Worm (Caenorhabditis elegans) whole organism, L2 larva: ENCODE results near the gene Y19D2B.2.
A peak's percentile ranks its signal among the peaks of the same experiment; 100 is the strongest.

ENCODE experiments used
- C34F6.9 ChIP-seq: fragments of 150-350 bp; optimal IDR thresholded peaks from 2 replicates; lab custom pipeline; 2014; ENCODE audit warnings: missing biosample characterization, missing genetic modification characterization
- F13H6.1 ChIP-seq: sonication (generic microtip); optimal IDR thresholded peaks from 2 replicates; lab custom pipeline; 2016; ENCODE audit warnings: missing genetic modification characterization, missing compliant biosample characterization
- Y55F3AM.14 ChIP-seq: fragments of 200-800 bp; sonication (Bioruptor generic); optimal IDR thresholded peaks from 2 replicates; lab custom pipeline; 2018; ENCODE audit warnings: mild to moderate bottlenecking, missing genetic modification characterization, missing compliant biosample characterization
- ZK546.5 ChIP-seq: sonication (generic microtip); optimal IDR thresholded peaks from 2 replicates; lab custom pipeline; 2017; ENCODE audit warnings: missing biosample characterization, missing genetic modification characterization
- alr-1 ChIP-seq: fragments of 150-350 bp; optimal IDR thresholded peaks from 2 replicates; lab custom pipeline; 2014; ENCODE audit warnings: missing biosample characterization, missing genetic modification characterization
- aly-2 ChIP-seq: fragments of 150-350 bp; optimal IDR thresholded peaks from 2 replicates; lab custom pipeline; 2014; ENCODE audit warnings: missing biosample characterization, missing genetic modification characterization
- ama-1 ChIP-seq: fragments of 150-350 bp; optimal IDR thresholded peaks from 2 replicates; lab custom pipeline; 2018; ENCODE audit warnings: inconsistent platforms
- ceh-16 ChIP-seq: fragments of 150-350 bp; optimal IDR thresholded peaks from 2 replicates; lab custom pipeline; 2014; ENCODE audit warnings: missing biosample characterization, missing genetic modification characterization
- ceh-82 ChIP-seq: fragments of 150-350 bp; optimal IDR thresholded peaks from 2 replicates; lab custom pipeline; 2014; ENCODE audit warnings: missing biosample characterization, missing genetic modification characterization
- crh-2 ChIP-seq: sonication (generic microtip); optimal IDR thresholded peaks from 2 replicates; lab custom pipeline; 2017; ENCODE audit warnings: missing biosample characterization, missing genetic modification characterization
- dmd-4 ChIP-seq: sonication (generic microtip); optimal IDR thresholded peaks from 2 replicates; lab custom pipeline; 2017; ENCODE audit warnings: missing biosample characterization, missing genetic modification characterization
- egl-27 ChIP-seq: sonication (generic microtip); optimal IDR thresholded peaks from 3 replicates; lab custom pipeline; 2017; ENCODE audit warnings: missing biosample characterization, missing genetic modification reagents, missing genetic modification characterization
- elt-1 ChIP-seq: fragments of 150-350 bp; optimal IDR thresholded peaks from 2 replicates; lab custom pipeline; 2014; ENCODE audit warnings: missing biosample characterization, missing genetic modification characterization
- fos-1 ChIP-seq: fragments of 150-350 bp; optimal IDR thresholded peaks from 2 replicates; lab custom pipeline; 2014; ENCODE audit warnings: missing biosample characterization, missing genetic modification characterization
- gmeb-1 ChIP-seq: fragments of 150-350 bp; optimal IDR thresholded peaks from 2 replicates; lab custom pipeline; 2014; ENCODE audit warnings: missing biosample characterization, missing genetic modification characterization
- lin-11 ChIP-seq: fragments of 150-350 bp; sonication (generic microtip); optimal IDR thresholded peaks from 2 replicates; lab custom pipeline; 2014; ENCODE audit warnings: missing biosample characterization, missing genetic modification characterization, inconsistent platforms, mixed read lengths
- lin-13 ChIP-seq: fragments of 150-350 bp; optimal IDR thresholded peaks from 2 replicates; lab custom pipeline; 2014; ENCODE audit warnings: missing biosample characterization, missing genetic modification reagents, missing genetic modification characterization
- lin-39 ChIP-seq: fragments of 150-350 bp; optimal IDR thresholded peaks from 2 replicates; lab custom pipeline; 2014; ENCODE audit warnings: missing biosample characterization, missing genetic modification reagents, missing genetic modification characterization
- lsy-2 ChIP-seq, 2 experiments: fragments of 150-350 bp in 1 of 2; sonication (generic microtip) in 1 of 2; optimal IDR thresholded peaks; 2 replicates each; lab custom pipeline; 2014 to 2017; ENCODE audit warnings: missing biosample characterization in 2 of 2, missing genetic modification characterization in 2 of 2
- mbf-1 ChIP-seq: sonication (generic microtip); optimal IDR thresholded peaks from 2 replicates; lab custom pipeline; 2017; ENCODE audit warnings: missing biosample characterization, missing genetic modification characterization
- mdl-1 ChIP-seq, 2 experiments: fragments of 150-350 bp in 1 of 2; sonication (generic microtip) in 1 of 2; optimal IDR thresholded peaks; 2 replicates each; lab custom pipeline; 2017; ENCODE audit warnings: missing biosample characterization in 2 of 2, missing genetic modification characterization in 2 of 2
- nhr-10 ChIP-seq: sonication (generic microtip); optimal IDR thresholded peaks from 2 replicates; lab custom pipeline; 2017; ENCODE audit warnings: missing biosample characterization, missing genetic modification characterization
- nhr-11 ChIP-seq: fragments of 150-350 bp; optimal IDR thresholded peaks from 2 replicates; lab custom pipeline; 2014; ENCODE audit warnings: missing biosample characterization, missing genetic modification characterization
- nhr-129 ChIP-seq: fragments of 150-350 bp; optimal IDR thresholded peaks from 2 replicates; lab custom pipeline; 2014; ENCODE audit warnings: missing biosample characterization, missing genetic modification characterization
- nhr-21 ChIP-seq: fragments of 150-350 bp; optimal IDR thresholded peaks from 2 replicates; lab custom pipeline; 2014; ENCODE audit warnings: missing biosample characterization, missing genetic modification characterization
- nhr-23 ChIP-seq: fragments of 150-350 bp; optimal IDR thresholded peaks from 2 replicates; lab custom pipeline; 2014; ENCODE audit warnings: missing biosample characterization, missing genetic modification reagents, missing genetic modification characterization
- nhr-25 ChIP-seq: fragments of 150-350 bp; sonication (generic microtip); optimal IDR thresholded peaks from 3 replicates; lab custom pipeline; 2014; ENCODE audit warnings: missing biosample characterization, missing genetic modification characterization
- nhr-6 ChIP-seq: fragments of 150-350 bp; optimal IDR thresholded peaks from 2 replicates; lab custom pipeline; 2014; ENCODE audit warnings: missing biosample characterization, missing genetic modification characterization
- peb-1 ChIP-seq: fragments of 150-350 bp; optimal IDR thresholded peaks from 2 replicates; lab custom pipeline; 2014; ENCODE audit warnings: missing biosample characterization, missing genetic modification characterization
- skn-1 ChIP-seq: sonication (generic microtip); optimal IDR thresholded peaks from 2 replicates; lab custom pipeline; 2017; ENCODE audit warnings: missing biosample characterization, missing genetic modification characterization
- sma-3 ChIP-seq: sonication (generic microtip); optimal IDR thresholded peaks from 2 replicates; lab custom pipeline; 2016; ENCODE audit warnings: missing genetic modification reagents, missing genetic modification characterization, missing compliant biosample characterization
- sma-9 ChIP-seq, 2 experiments: fragments of 150-350 bp in 1 of 2; sonication (generic microtip) in 1 of 2; optimal IDR thresholded peaks; 2 replicates each; lab custom pipeline; 2014 to 2016; ENCODE audit warnings: missing genetic modification characterization in 2 of 2, mild to moderate bottlenecking in 1 of 2, missing biosample characterization in 1 of 2, missing compliant biosample characterization in 1 of 2, missing genetic modification reagents in 1 of 2, moderate library complexity in 1 of 2
- zag-1 ChIP-seq: fragments of 150-350 bp; optimal IDR thresholded peaks from 2 replicates; lab custom pipeline; 2014; ENCODE audit warnings: missing biosample characterization, missing genetic modification characterization
- ztf-1 ChIP-seq: fragments of 200-800 bp; sonication (Bioruptor generic); conservative IDR thresholded peaks from 2 replicates; pipeline ENCODE4 v1.3.6; 2022; ENCODE audit warnings: missing genetic modification characterization, missing compliant biosample characterization
- ztf-11 ChIP-seq: sonication (generic microtip); optimal IDR thresholded peaks from 2 replicates; lab custom pipeline; 2017; ENCODE audit warnings: missing biosample characterization, missing genetic modification characterization
- ztf-4 ChIP-seq: fragments of 150-350 bp; optimal IDR thresholded peaks from 2 replicates; lab custom pipeline; 2014; ENCODE audit warnings: missing biosample characterization, missing genetic modification characterization

Y19D2B.2 gene

DNA sequence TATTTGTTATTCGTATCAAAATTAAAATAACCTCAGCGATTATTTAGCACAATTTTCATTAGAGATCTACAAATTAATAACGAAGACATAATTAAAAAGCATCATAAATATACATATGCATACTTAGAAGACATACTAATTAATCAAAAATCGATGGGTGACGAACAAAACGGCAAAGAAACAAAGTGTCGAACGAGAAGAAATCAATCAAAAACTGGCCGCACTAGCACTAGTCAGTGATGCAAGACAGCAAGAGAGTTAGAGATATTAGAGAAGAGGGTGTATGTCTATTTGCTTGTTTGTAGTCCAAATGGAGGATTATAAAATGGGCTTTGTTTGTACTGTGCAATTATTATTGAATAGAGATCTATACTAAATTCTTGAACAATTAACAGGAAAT is 22.8 kb downstream of the Y19D2B.2 start (continued):
- TF ChIP-seq aly-2 (tag; lab: Kevin White, UChicago) (no peak), sma-9 (GFP tag; optimal IDR thresholded peaks at IDR 0.05; lab: Kevin White, UChicago) (peak; percentile 11), sma-9 (tag; optimal IDR thresholded peaks at IDR 0.05; lab: Kevin White, UChicago) (no peak), egl-27 (tag; lab: Kevin White, UChicago) (no peak), Y55F3AM.14 (GFP tag; lab: Kevin White, UChicago) (no peak), crh-2 (no peak)

DNA sequence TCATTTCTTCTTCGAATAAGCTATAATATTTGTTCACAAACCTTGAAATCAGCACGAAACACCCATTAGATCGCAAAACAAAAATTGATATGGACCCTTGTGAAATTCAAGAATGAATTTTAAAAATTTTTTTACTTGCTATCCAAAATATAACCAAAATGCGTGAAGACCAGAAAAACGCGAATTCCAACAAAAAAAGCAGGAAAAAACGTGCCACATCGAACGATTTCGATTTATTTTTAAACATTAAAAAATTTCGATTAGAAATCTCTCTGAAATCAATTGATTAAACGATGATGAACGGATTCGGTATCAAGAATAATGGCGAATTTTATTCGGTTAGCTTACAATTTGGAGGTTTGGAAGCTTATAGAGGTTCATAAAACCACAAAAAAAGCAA is 23.3 kb downstream of the Y19D2B.2 start, which contains the start of the genes tceb-3 and gskl-1:
Gene tceb-3, minus strand, starts transcription at position 101 of the 400 bp plus-strand sequence.
Gene gskl-1, plus strand, starts transcription at position 243 of the 400 bp plus-strand sequence.
- no peak for TF ChIP-seq Y55F3AM.14 (GFP tag; lab: Kevin White, UChicago)
- no peak for TF ChIP-seq ama-1 (lab: Kevin White, UChicago)
- no peak for TF ChIP-seq nhr-25 (tag; lab: Kevin White, UChicago)
- TF ChIP-seq ztf-1 (GFP tag; lab: Robert Waterston, UW): no peak
- TF ChIP-seq ceh-16: no peak
- TF ChIP-seq alr-1 (tag; lab: Kevin White, UChicago): no peak
- TF ChIP-seq dmd-4 (tag; lab: Kevin White, UChicago): no peak
- TF ChIP-seq nhr-129 (tag; lab: Kevin White, UChicago): no peak
- TF ChIP-seq gmeb-1 (tag; lab: Kevin White, UChicago): no peak

DNA sequence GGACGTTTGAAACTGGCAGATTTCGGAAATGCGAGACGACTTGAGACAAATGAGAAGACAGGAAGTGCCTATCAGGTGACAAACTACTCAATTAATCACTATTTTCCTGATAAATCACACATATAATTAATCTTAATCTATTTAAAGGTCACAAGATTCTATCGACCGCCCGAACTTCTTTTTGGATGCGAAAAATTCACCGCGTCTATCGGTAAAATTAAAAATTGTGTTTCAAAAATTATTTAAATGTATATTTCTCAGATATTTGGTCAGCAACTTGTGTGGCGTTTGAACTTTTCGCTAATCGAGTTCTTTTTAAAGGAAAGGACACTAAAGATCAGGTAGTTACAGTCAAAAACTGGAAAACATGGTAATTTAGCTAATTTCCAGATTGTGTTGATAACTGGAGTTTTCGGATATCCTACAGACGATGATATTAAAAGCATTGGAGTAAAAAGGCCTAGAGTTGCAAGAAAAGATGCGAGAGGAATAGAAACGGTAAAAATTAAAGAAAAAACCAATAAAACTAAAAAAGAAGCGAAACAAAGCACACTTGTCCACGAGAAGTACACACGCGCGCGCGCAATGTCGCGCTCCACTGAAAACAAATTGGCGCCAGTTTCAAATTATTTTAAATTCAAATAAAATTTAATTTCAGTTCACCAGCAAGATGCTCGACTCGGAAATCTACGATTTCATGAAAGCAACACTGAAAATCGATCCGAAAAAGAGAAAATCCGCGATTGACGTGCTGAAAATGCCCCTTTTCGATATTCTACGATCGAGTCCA is 24.4 kb downstream of the Y19D2B.2 start:
- TF ChIP-seq fos-1 (tag; lab: Kevin White, UChicago) (no peak), elt-1 (no peak), zag-1 (tag; lab: Kevin White, UChicago) (no peak), ama-1 (lab: Kevin White, UChicago) (no peak), nhr-23 (tag; lab: Kevin White, UChicago) (no peak), peb-1 (tag; lab: Kevin White, UChicago) (no peak), ztf-11 (tag; lab: Kevin White, UChicago) (no peak), ztf-4 (no peak), nhr-10 (tag; lab: Kevin White, UChicago) (no peak), sma-3 (GFP tag; lab: Kevin White, UChicago) (no peak), ztf-1 (GFP tag; lab: Robert Waterston, UW) (no peak)
- TF ChIP-seq, all 48 proteins: peak for 0

DNA sequence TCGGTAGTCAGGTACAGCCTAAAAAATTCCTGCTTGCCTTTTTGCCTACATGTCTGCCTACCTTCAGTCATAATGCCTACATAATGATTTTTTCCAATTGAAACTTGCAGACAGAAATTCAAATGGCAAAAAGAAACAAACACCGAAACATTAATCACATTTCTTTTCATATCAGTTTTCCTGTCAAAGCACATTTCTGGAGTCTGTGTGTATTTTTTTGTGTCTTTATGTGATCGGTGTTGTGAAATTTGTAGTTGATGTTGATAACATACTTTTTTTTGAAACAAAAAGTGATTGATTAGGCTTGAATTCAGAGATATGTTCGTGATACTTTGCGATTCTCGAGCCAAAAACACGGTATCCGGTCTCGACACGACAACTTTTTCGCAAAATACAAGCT is 25.3 kb downstream of the Y19D2B.2 start:
- TF ChIP-seq skn-1 (tag; lab: Kevin White, UChicago) (no peak), mdl-1 (tag; optimal IDR thresholded peaks at IDR 0.05; lab: Kevin White, UChicago) (no peak), lin-13 (GFP tag; lab: Kevin White, UChicago) (no peak), sma-9 (GFP tag; optimal IDR thresholded peaks at IDR 0.05; lab: Kevin White, UChicago) (no peak), sma-9 (tag; optimal IDR thresholded peaks at IDR 0.05; lab: Kevin White, UChicago) (no peak), ama-1 (lab: Kevin White, UChicago) (no peak), ZK546.5 (tag; lab: Kevin White, UChicago) (no peak), sma-3 (GFP tag; lab: Kevin White, UChicago) (no peak), crh-2 (no peak), fos-1 (tag; lab: Kevin White, UChicago) (no peak), mbf-1 (no peak), lin-39 (no peak), nhr-10 (tag; lab: Kevin White, UChicago) (no peak), egl-27 (tag; lab: Kevin White, UChicago) (no peak), aly-2 (tag; lab: Kevin White, UChicago) (no peak), lin-11 (tag; lab: Kevin White, UChicago) (no peak), ztf-11 (tag; lab: Kevin White, UChicago) (no peak), nhr-6 (tag; lab: Kevin White, UChicago) (no peak)
- TF ChIP-seq, all 48 proteins: peak for 0

DNA sequence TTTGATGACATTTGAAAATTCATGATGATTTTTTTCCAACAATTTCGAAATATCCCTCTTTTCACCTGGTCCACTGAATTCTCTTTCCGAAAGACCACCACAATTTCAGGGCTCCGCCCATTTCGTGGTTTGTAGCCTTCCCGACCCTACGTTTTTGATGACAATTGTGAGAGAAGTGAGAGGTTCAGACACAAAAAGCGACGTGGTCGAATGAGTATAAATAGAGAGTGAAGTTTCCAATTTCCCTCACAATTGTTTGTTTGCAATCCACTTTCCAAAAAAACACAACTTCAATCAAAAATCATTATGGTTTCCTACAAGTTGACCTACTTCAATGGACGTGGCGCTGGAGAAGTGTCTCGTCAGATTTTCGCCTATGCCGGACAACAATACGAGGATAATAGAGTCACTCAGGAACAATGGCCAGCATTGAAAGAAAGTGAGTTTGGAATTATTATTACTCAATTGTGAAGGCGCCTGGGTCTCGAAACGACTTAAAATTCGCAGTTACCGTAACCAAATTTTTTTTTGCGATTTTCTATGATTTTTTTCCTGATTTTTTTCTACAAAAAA is 26.1 kb downstream of the Y19D2B.2 start, which contains the start of gene gst-5:
Gene gst-5, plus strand, starts transcription at position 246 of the 573 bp plus-strand sequence.
- TF ChIP-seq fos-1 (tag; lab: Kevin White, UChicago): peak; percentile 68
- no peak for TF ChIP-seq lin-39
- TF ChIP-seq nhr-25 (tag; lab: Kevin White, UChicago): no peak
- TF ChIP-seq ztf-4: peak; percentile 4
- TF ChIP-seq C34F6.9 (tag; lab: Kevin White, UChicago): peak; percentile 29
- no peak for TF ChIP-seq ceh-82 (tag; lab: Kevin White, UChicago)
- peak; percentile 24 to 57 for TF ChIP-seq lsy-2 (tag; optimal IDR thresholded peaks at IDR 0.05; lab: Kevin White, UChicago)
- TF ChIP-seq elt-1: no peak
- TF ChIP-seq mbf-1: no peak
- TF ChIP-seq F13H6.1 (tag; lab: Kevin White, UChicago): peak; percentile 61
- peak; percentile 85 for TF ChIP-seq skn-1 (tag; lab: Kevin White, UChicago)
- TF ChIP-seq sma-9 (GFP tag; optimal IDR thresholded peaks at IDR 0.05; lab: Kevin White, UChicago): peak; percentile 75
- no peak for TF ChIP-seq sma-9 (tag; optimal IDR thresholded peaks at IDR 0.05; lab: Kevin White, UChicago)
- TF ChIP-seq nhr-11 (tag; lab: Kevin White, UChicago): peak; percentile 5
- no peak for TF ChIP-seq nhr-6 (tag; lab: Kevin White, UChicago)
- peak in 1 of 2 experiments; percentile 2 for TF ChIP-seq mdl-1 (tag; optimal IDR thresholded peaks at IDR 0.05; lab: Kevin White, UChicago)
- TF ChIP-seq nhr-21 (tag; lab: Kevin White, UChicago): no peak
- TF ChIP-seq crh-2: peak; percentile 48
- TF ChIP-seq ZK546.5 (tag; lab: Kevin White, UChicago): no peak
- peak; percentile 86 for TF ChIP-seq nhr-129 (tag; lab: Kevin White, UChicago)
